Fruit fly (Drosophila melanogaster) whole organism, embryonic: Measurements from ENCODE around the gene CG32061.

Source experiments
- Adf1 ChIP-seq: fragments of 200-800 bp; sonication (Bioruptor generic); IDR thresholded peaks from 2 replicates; pipeline ENCODE4 v1.3.6; 2022; ENCODE audit warnings: missing biosample characterization, missing genetic modification characterization
- Bgb ChIP-seq: fragments of 200-800 bp; sonication (Bioruptor generic); IDR thresholded peaks from 2 replicates; pipeline ENCODE4 v1.3.6; 2022; ENCODE audit warnings: missing biosample characterization, missing genetic modification characterization; ENCODE audit not compliant: partially characterized antibody
- CG10147 ChIP-seq: fragments of 200-800 bp; sonication (Bioruptor generic); optimal IDR thresholded peaks from 2 replicates; lab custom pipeline; 2019; ENCODE audit warnings: missing biosample characterization, mild to moderate bottlenecking, missing genetic modification characterization, moderate library complexity
- CG10267 ChIP-seq: fragments of 200-800 bp; sonication (Bioruptor generic); optimal IDR thresholded peaks from 2 replicates; lab custom pipeline; 2018; ENCODE audit warnings: missing biosample characterization, mild to moderate bottlenecking, missing genetic modification characterization, moderate library complexity
- CG11398 ChIP-seq: fragments of 200-800 bp; sonication (Bioruptor generic); optimal IDR thresholded peaks from 2 replicates; lab custom pipeline; 2016; ENCODE audit warnings: missing biosample characterization, missing genetic modification characterization
- CG1832 ChIP-seq: fragments of 200-800 bp; sonication (Bioruptor generic); optimal IDR thresholded peaks from 2 replicates; lab custom pipeline; 2017; ENCODE audit warnings: missing biosample characterization, mild to moderate bottlenecking, missing genetic modification characterization, inconsistent platforms
- CG30403 ChIP-seq: fragments of 200-800 bp; sonication (Bioruptor generic); optimal IDR thresholded peaks from 3 replicates; lab custom pipeline; 2016; ENCODE audit warnings: missing biosample characterization, missing genetic modification characterization
- CG42726 ChIP-seq: fragments of 200-800 bp; sonication (Bioruptor generic); IDR thresholded peaks from 2 replicates; pipeline ENCODE4 v1.3.6; 2022; ENCODE audit warnings: missing biosample characterization, missing genetic modification characterization; ENCODE audit not compliant: partially characterized antibody
- Dek ChIP-seq: fragments of 200-800 bp; sonication (Bioruptor generic); optimal IDR thresholded peaks from 3 replicates; lab custom pipeline; 2019; ENCODE audit warnings: missing biosample characterization, mild to moderate bottlenecking, missing genetic modification characterization, moderate library complexity
- abd-A ChIP-seq: fragments of 200-800 bp; sonication (Bioruptor generic); optimal IDR thresholded peaks from 3 replicates; lab custom pipeline; 2019; ENCODE audit warnings: missing biosample characterization, mild to moderate bottlenecking, missing genetic modification characterization, moderate library complexity
- crol ChIP-seq: fragments of 200-800 bp; sonication (Bioruptor generic); IDR thresholded peaks from 2 replicates; pipeline ENCODE4 v1.3.6; 2022; ENCODE audit warnings: missing biosample characterization, missing genetic modification characterization
- inv ChIP-seq: fragments of 200-800 bp; sonication (Bioruptor generic); IDR thresholded peaks from 2 replicates; pipeline ENCODE4 v1.3.6; 2022; ENCODE audit warnings: missing biosample characterization, missing genetic modification characterization; ENCODE audit not compliant: partially characterized antibody
- knrl ChIP-seq: fragments of 200-800 bp; sonication (Bioruptor generic); IDR thresholded peaks from 3 replicates; pipeline ENCODE4 v1.3.6; 2022; ENCODE audit warnings: missing biosample characterization, missing genetic modification characterization; ENCODE audit not compliant: partially characterized antibody
- lola ChIP-seq, 3 experiments: fragments of >200 bp in 2 of 3; fragments of 200-800 bp in 1 of 3; sonication (Bioruptor generic) in 1 of 3; optimal IDR thresholded peaks; 2 replicates each; lab custom pipeline; 2017 to 2019; ENCODE audit warnings: missing biosample characterization in 3 of 3, missing genetic modification characterization in 3 of 3, mild to moderate bottlenecking in 1 of 3, moderate library complexity in 1 of 3
- mirr ChIP-seq: fragments of 200-800 bp; sonication (Bioruptor generic); optimal IDR thresholded peaks from 3 replicates; lab custom pipeline; 2018; ENCODE audit warnings: missing biosample characterization, mild to moderate bottlenecking, missing genetic modification characterization
- nom ChIP-seq: fragments of 200-800 bp; sonication (Bioruptor generic); optimal IDR thresholded peaks from 2 replicates; lab custom pipeline; 2017; ENCODE audit warnings: missing biosample characterization, missing genetic modification characterization, mild to moderate bottlenecking, moderate library complexity, missing genetic modification reagents
- org-1 ChIP-seq: fragments of 200-800 bp; sonication (Bioruptor generic); optimal IDR thresholded peaks from 2 replicates; lab custom pipeline; 2017; ENCODE audit warnings: missing biosample characterization, missing genetic modification characterization
- stc ChIP-seq: fragments of 200-800 bp; sonication (Bioruptor generic); IDR thresholded peaks from 2 replicates; pipeline ENCODE4 v1.3.6; 2022; ENCODE audit warnings: missing biosample characterization, missing genetic modification characterization

The CG32061 gene

DNA sequence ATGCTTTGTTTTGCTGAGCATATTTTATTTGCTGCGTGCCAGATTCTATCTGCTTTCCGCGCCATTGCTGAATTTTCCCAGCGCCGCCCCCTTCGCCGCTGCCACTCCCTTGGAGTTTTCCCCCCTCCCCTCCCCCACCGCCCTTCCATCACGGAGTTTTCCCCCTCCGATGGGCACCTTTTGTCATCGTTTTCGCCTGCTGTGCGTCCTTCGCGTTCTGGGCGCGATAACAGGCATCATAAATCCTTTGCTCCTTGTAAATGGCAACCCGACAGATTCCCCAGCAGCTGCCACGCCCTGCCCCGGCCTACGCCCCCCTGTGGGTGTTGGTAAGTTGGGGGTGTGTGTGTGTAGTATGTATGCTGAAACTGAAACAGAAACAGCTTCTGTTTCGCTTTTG lies 49.8 kb downstream of the CG32061 start:
- TF ChIP-seq CG1832: peak; percentile 24
- TF ChIP-seq mirr (GFP tag; lab: Kevin White, UChicago): peak; percentile 65
- 0 out of 2 replicates have a peak, but pooled peaks have one; percentile 21 for TF ChIP-seq Bgb (GFP tag; lab: Robert Waterston, UW)
- no peak for TF ChIP-seq lola (GFP tag; optimal IDR thresholded peaks at IDR 0.05; lab: Kevin White, UChicago)
- peak; percentile 83 for TF ChIP-seq crol (GFP tag; lab: Robert Waterston, UW)
- TF ChIP-seq knrl (GFP tag; lab: Robert Waterston, UW): no peak
- TF ChIP-seq CG10267 (tag; lab: Kevin White, UChicago): no peak
- no peak for TF ChIP-seq nom (GFP tag; lab: Kevin White, UChicago)
- 0 out of 2 replicates have a peak, but pooled peaks have one; percentile 31 for TF ChIP-seq CG42726 (GFP tag; lab: Robert Waterston, UW)
- peak; percentile 90 for TF ChIP-seq abd-A
- TF ChIP-seq org-1: no peak
- peak; percentile 19; the same call in 1 of the 2 replicates for TF ChIP-seq Adf1 (GFP tag; lab: Robert Waterston, UW)
- no peak for TF ChIP-seq stc (GFP tag; lab: Robert Waterston, UW)
- TF ChIP-seq Dek (tag; lab: Kevin White, UChicago): no peak
- TF ChIP-seq CG30403: no peak
- TF ChIP-seq CG11398 (GFP tag; lab: Kevin White, UChicago): no peak
- no peak for TF ChIP-seq CG10147 (GFP tag; lab: Kevin White, UChicago)
- no peak for TF ChIP-seq inv (GFP tag; lab: Robert Waterston, UW)
